Worm (Caenorhabditis elegans) whole organism, late embryonic: ENCODE measurements around the gene ZK673.1.

Experiments used
- C08G9.2 ChIP-seq: sonication (generic microtip); optimal IDR thresholded peaks from 2 replicates; lab custom pipeline; 2016; ENCODE audit warnings: mild to moderate bottlenecking, missing genetic modification characterization, moderate library complexity, missing compliant biosample characterization
- C38D4.7 ChIP-seq: fragments of 200-800 bp; sonication (Bioruptor generic); optimal IDR thresholded peaks from 2 replicates; lab custom pipeline; 2018; ENCODE audit warnings: mild to moderate bottlenecking, missing genetic modification characterization, moderate library complexity, missing compliant biosample characterization
- K02D7.2 ChIP-seq: sonication (generic microtip); optimal IDR thresholded peaks from 2 replicates; lab custom pipeline; 2017; ENCODE audit warnings: mild to moderate bottlenecking, missing genetic modification characterization, missing compliant biosample characterization
- ahr-1 ChIP-seq: sonication (generic microtip); optimal IDR thresholded peaks from 2 replicates; lab custom pipeline; 2016; ENCODE audit warnings: missing genetic modification characterization, missing compliant biosample characterization
- ceh-18 ChIP-seq: sonication (generic microtip); optimal IDR thresholded peaks from 2 replicates; lab custom pipeline; 2016; ENCODE audit warnings: missing genetic modification characterization, missing compliant biosample characterization
- ceh-24 ChIP-seq: sonication (generic microtip); optimal IDR thresholded peaks from 2 replicates; lab custom pipeline; 2016; ENCODE audit warnings: mild to moderate bottlenecking, missing genetic modification characterization, missing compliant biosample characterization
- ceh-30 ChIP-seq: fragments of 150-350 bp; optimal IDR thresholded peaks from 2 replicates; lab custom pipeline; 2014; ENCODE audit warnings: missing biosample characterization, missing genetic modification characterization
- ceh-31 ChIP-seq: sonication (generic microtip); optimal IDR thresholded peaks from 2 replicates; lab custom pipeline; 2016; ENCODE audit warnings: missing genetic modification characterization, missing compliant biosample characterization
- ceh-34 ChIP-seq: sonication (generic microtip); optimal IDR thresholded peaks from 2 replicates; lab custom pipeline; 2016; ENCODE audit warnings: mild to moderate bottlenecking, missing genetic modification characterization, missing compliant biosample characterization
- ceh-48 ChIP-seq: sonication (generic microtip); optimal IDR thresholded peaks from 2 replicates; lab custom pipeline; 2016; ENCODE audit warnings: missing genetic modification characterization, inconsistent platforms, missing compliant biosample characterization
- dmd-4 ChIP-seq: sonication (generic microtip); optimal IDR thresholded peaks from 2 replicates; lab custom pipeline; 2016; ENCODE audit warnings: borderline replicate concordance, missing genetic modification characterization, missing compliant biosample characterization
- dve-1 ChIP-seq: sonication (generic microtip); optimal IDR thresholded peaks from 2 replicates; lab custom pipeline; 2017; ENCODE audit warnings: antibody characterized with exemption, mild to moderate bottlenecking, missing genetic modification characterization, missing compliant biosample characterization
- elt-2 ChIP-seq: sonication (generic microtip); optimal IDR thresholded peaks from 2 replicates; lab custom pipeline; 2016; ENCODE audit warnings: missing genetic modification reagents, missing genetic modification characterization, missing compliant biosample characterization
- elt-4 ChIP-seq: sonication (generic microtip); optimal IDR thresholded peaks from 2 replicates; lab custom pipeline; 2016; ENCODE audit warnings: missing genetic modification characterization, missing compliant biosample characterization
- ets-4 ChIP-seq: sonication (generic microtip); optimal IDR thresholded peaks from 2 replicates; lab custom pipeline; 2016; ENCODE audit warnings: missing genetic modification characterization, missing compliant biosample characterization
- eyg-1 ChIP-seq: sonication (generic microtip); optimal IDR thresholded peaks from 2 replicates; lab custom pipeline; 2016; ENCODE audit warnings: missing genotype, missing genetic modification characterization, missing compliant biosample characterization
- fkh-10 ChIP-seq: fragments of 150-350 bp; optimal IDR thresholded peaks from 2 replicates; lab custom pipeline; 2014; ENCODE audit warnings: missing biosample characterization, missing genetic modification reagents, missing genetic modification characterization
- gmeb-2 ChIP-seq: sonication (generic microtip); optimal IDR thresholded peaks from 2 replicates; lab custom pipeline; 2016; ENCODE audit warnings: missing genetic modification characterization, inconsistent platforms, missing compliant biosample characterization
- hlh-13 ChIP-seq: fragments of 200-800 bp; sonication (Bioruptor generic); optimal IDR thresholded peaks from 2 replicates; lab custom pipeline; 2018; ENCODE audit warnings: mild to moderate bottlenecking, missing genetic modification characterization, missing compliant biosample characterization
- hlh-15 ChIP-seq: sonication (generic microtip); optimal IDR thresholded peaks from 2 replicates; lab custom pipeline; 2016; ENCODE audit warnings: missing genetic modification characterization, missing compliant biosample characterization
- hlh-6 ChIP-seq: sonication (generic microtip); optimal IDR thresholded peaks from 2 replicates; lab custom pipeline; 2016; ENCODE audit warnings: missing genotype, missing genetic modification characterization, missing compliant biosample characterization
- hlh-8 ChIP-seq: sonication (generic microtip); optimal IDR thresholded peaks from 2 replicates; lab custom pipeline; 2016; ENCODE audit warnings: missing genotype, missing genetic modification characterization, missing compliant biosample characterization
- lim-6 ChIP-seq: sonication (generic microtip); optimal IDR thresholded peaks from 2 replicates; lab custom pipeline; 2016; ENCODE audit warnings: missing genetic modification characterization, missing compliant biosample characterization
- madf-2 ChIP-seq: sonication (generic microtip); optimal IDR thresholded peaks from 2 replicates; lab custom pipeline; 2017; ENCODE audit warnings: missing genetic modification characterization, missing compliant biosample characterization
- mec-3 ChIP-seq: sonication (generic microtip); optimal IDR thresholded peaks from 2 replicates; lab custom pipeline; 2016; ENCODE audit warnings: borderline replicate concordance, missing genetic modification characterization, missing compliant biosample characterization
- nfya-1 ChIP-seq: sonication (generic microtip); optimal IDR thresholded peaks from 2 replicates; lab custom pipeline; 2017; ENCODE audit warnings: missing genetic modification characterization, mild to moderate bottlenecking, missing compliant biosample characterization, antibody characterized with exemption, moderate library complexity
- nhr-11 ChIP-seq: fragments of 150-350 bp; optimal IDR thresholded peaks from 2 replicates; lab custom pipeline; 2014; ENCODE audit warnings: missing biosample characterization, missing genetic modification characterization
- npax-4 ChIP-seq: sonication (generic microtip); optimal IDR thresholded peaks from 2 replicates; lab custom pipeline; 2016; ENCODE audit warnings: missing genetic modification characterization, missing compliant biosample characterization
- pat-9 ChIP-seq: fragments of 200-800 bp; sonication (Bioruptor generic); optimal IDR thresholded peaks from 2 replicates; lab custom pipeline; 2018; ENCODE audit warnings: mild to moderate bottlenecking, missing genetic modification characterization, moderate library complexity, missing compliant biosample characterization
- pax-1 ChIP-seq: fragments of 150-350 bp; optimal IDR thresholded peaks from 2 replicates; lab custom pipeline; 2014; ENCODE audit warnings: missing biosample characterization, missing genetic modification characterization
- pha-2 ChIP-seq: sonication (generic microtip); optimal IDR thresholded peaks from 2 replicates; lab custom pipeline; 2017; ENCODE audit warnings: mild to moderate bottlenecking, missing genetic modification characterization, missing compliant biosample characterization
- pha-4 ChIP-seq: fragments of 150-350 bp; optimal IDR thresholded peaks from 2 replicates; lab custom pipeline; 2018; ENCODE audit warnings: missing biosample characterization, missing genetic modification reagents, missing genetic modification characterization
- sdc-2 ChIP-seq: sonication (generic microtip); optimal IDR thresholded peaks from 2 replicates; lab custom pipeline; 2016; ENCODE audit warnings: missing genotype, missing genetic modification characterization, missing compliant biosample characterization
- syd-9 ChIP-seq: sonication (generic microtip); optimal IDR thresholded peaks from 2 replicates; lab custom pipeline; 2016; ENCODE audit warnings: mild to moderate bottlenecking, missing genetic modification characterization, moderate library complexity, missing compliant biosample characterization
- tbx-2 ChIP-seq: sonication (generic microtip); optimal IDR thresholded peaks from 2 replicates; lab custom pipeline; 2016; ENCODE audit warnings: missing genetic modification characterization, missing compliant biosample characterization
- ttx-3 ChIP-seq: sonication (generic microtip); optimal IDR thresholded peaks from 2 replicates; lab custom pipeline; 2016; ENCODE audit warnings: missing genetic modification reagents, missing genetic modification characterization, missing compliant biosample characterization
- unc-42 ChIP-seq: sonication (generic microtip); optimal IDR thresholded peaks from 2 replicates; lab custom pipeline; 2016; ENCODE audit warnings: missing genotype, missing genetic modification characterization, missing compliant biosample characterization
- zip-5 ChIP-seq: sonication (generic microtip); optimal IDR thresholded peaks from 2 replicates; lab custom pipeline; 2016; ENCODE audit warnings: missing genetic modification characterization, missing compliant biosample characterization
- ztf-16 ChIP-seq: sonication (generic microtip); optimal IDR thresholded peaks from 2 replicates; lab custom pipeline; 2017; ENCODE audit warnings: missing genetic modification characterization, missing compliant biosample characterization

ZK673.1 gene

DNA sequence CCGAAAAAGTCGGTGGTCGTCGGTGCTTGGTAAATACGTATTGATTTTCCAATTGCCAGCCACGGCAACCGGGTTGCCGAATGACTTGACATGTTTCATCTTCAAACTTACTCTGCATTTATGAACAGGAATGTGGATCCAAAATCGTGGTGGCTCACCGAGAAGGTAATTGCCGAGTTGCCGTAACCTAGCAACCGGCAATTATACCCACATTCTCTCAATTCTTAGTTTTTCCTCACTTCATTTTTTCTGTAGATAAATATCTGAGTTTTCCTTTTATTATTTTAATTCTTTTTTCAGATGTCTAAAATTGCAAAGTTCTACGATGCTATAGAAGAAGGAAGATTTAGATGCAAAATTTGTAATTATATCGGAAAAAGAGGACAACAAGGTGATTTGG lies 9.7 kb downstream of the ZK673.1 start, which contains the start of gene ZK673.4:
ZK673.4 (plus strand) TSS at position 301 of the 400 bp plus-strand sequence.
- TF ChIP-seq fkh-10 (no peak), hlh-8 (tag; lab: Kevin White, UChicago) (no peak), ahr-1 (tag; lab: Kevin White, UChicago) (no peak), nhr-11 (tag; lab: Kevin White, UChicago) (no peak), lim-6 (no peak), madf-2 (no peak), ets-4 (tag; lab: Kevin White, UChicago) (no peak), C08G9.2 (no peak), C38D4.7 (GFP tag; lab: Kevin White, UChicago) (no peak), npax-4 (tag; lab: Kevin White, UChicago) (no peak), pax-1 (tag; lab: Kevin White, UChicago) (no peak), pat-9 (no peak), K02D7.2 (no peak), zip-5 (tag; lab: Kevin White, UChicago) (no peak), ceh-34 (no peak), gmeb-2 (tag; lab: Kevin White, UChicago) (no peak), pha-4 (tag; lab: Kevin White, UChicago) (no peak), ttx-3 (tag; lab: Kevin White, UChicago) (no peak), sdc-2 (tag; lab: Kevin White, UChicago) (no peak)
- TF ChIP-seq, all 69 proteins: peak for 0

DNA sequence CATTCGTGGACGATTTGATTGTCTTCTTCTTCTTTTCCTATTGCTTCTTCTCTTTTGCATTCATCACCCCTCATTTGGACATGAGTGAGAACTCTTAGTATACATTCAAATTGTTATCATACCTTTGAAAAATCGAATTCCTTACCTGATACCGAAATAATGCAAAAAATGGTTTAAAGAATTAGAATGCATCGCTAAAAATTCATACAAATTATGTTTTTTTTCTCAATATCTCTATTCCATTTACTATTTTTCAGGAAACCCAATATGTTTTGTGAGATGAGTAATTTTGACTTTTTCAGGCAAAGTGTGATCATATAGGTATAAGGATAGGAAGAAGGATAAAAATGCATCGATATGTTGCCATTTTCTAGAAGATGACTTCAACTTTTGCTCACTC lies 14.0 kb downstream of the ZK673.1 start, which contains the start of gene ZK673.11:
ZK673.11 (plus strand) TSS at position 301 of the 400 bp plus-strand sequence.
- TF ChIP-seq syd-9 (tag; lab: Kevin White, UChicago), result no peak
- no peak for TF ChIP-seq unc-42 (tag; lab: Kevin White, UChicago)
- TF ChIP-seq ahr-1 (tag; lab: Kevin White, UChicago), result no peak
- TF ChIP-seq ceh-30 (tag; lab: Kevin White, UChicago), result no peak
- TF ChIP-seq ceh-18 (tag; lab: Kevin White, UChicago), result no peak
- TF ChIP-seq mec-3 (tag; lab: Kevin White, UChicago), result no peak
- TF ChIP-seq elt-2 (tag; lab: Kevin White, UChicago), result no peak
- TF ChIP-seq dmd-4 (tag; lab: Kevin White, UChicago), result no peak
- TF ChIP-seq C38D4.7 (GFP tag; lab: Kevin White, UChicago), result no peak
- TF ChIP-seq ceh-48, result no peak
- TF ChIP-seq eyg-1 (tag; lab: Kevin White, UChicago), result no peak

ce11 chrII:10461207-10461606 lies 18.3 kb downstream of the ZK673.1 start, which contains the start of gene ZK673.5:
TSS of gene ZK673.5 (plus strand) at chrII:10461507.
- no peak for TF ChIP-seq madf-2
- TF ChIP-seq pha-2, result no peak
- TF ChIP-seq ztf-16, result no peak
- TF ChIP-seq ahr-1 (tag; lab: Kevin White, UChicago), result no peak
- TF ChIP-seq, all 69 proteins: peak for 0

- TF ChIP-seq tbx-2 (tag; lab: Kevin White, UChicago) (no peak), ceh-24 (tag; lab: Kevin White, UChicago) (no peak), unc-42 (tag; lab: Kevin White, UChicago) (no peak), elt-4 (tag; lab: Kevin White, UChicago) (no peak), hlh-6 (tag; lab: Kevin White, UChicago) (no peak), nfya-1 (no peak), dve-1 (tag; lab: Kevin White, UChicago) (no peak), hlh-15 (tag; lab: Kevin White, UChicago) (no peak), K02D7.2 (no peak), ceh-30 (tag; lab: Kevin White, UChicago) (no peak), ceh-31 (no peak), hlh-13 (GFP tag; lab: Kevin White, UChicago) (no peak), zip-5 (tag; lab: Kevin White, UChicago) (no peak), syd-9 (tag; lab: Kevin White, UChicago) (no peak)
Observed at ce11 chrII:10464230-10464920, 21.4 kb downstream of the ZK673.1 start, which contains the start of the genes ZK673.6 and sdz-37. TSS of gene ZK673.6 (minus strand) at chrII:10464330. TSS of gene sdz-37 (plus strand) at chrII:10464870.
